Worm (Caenorhabditis elegans): ENCODE results near the gene fbxa-76.

fbxa-76 gene

DNA sequence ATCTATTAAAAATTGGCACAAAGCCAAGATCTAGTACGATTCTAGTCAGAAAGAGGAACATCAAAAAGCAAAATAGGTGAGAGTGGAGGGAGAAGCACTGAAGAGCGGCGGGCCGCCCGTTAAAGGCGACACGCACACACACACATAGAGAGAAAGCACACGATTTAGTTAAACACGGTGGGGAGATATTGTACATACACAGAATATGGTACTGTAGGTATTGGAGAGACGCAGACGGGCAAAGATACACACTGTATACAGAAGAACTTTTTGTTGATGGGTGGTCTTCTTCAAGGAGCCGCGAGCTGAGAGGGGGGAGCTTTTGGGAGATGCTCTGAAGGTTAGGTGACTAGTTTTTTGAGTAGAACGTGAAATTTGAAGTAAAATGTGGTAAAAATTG, 22.7 kb downstream of the fbxa-76 start (continued):
- peak; percentile 19 for TF ChIP-seq nhr-20 (tag; optimal IDR thresholded peaks at IDR 0.05)
- TF ChIP-seq efl-1 (optimal IDR thresholded peaks at IDR 0.05) = no peak
- TF ChIP-seq efl-1 (GFP tag; optimal IDR thresholded peaks at IDR 0.05 in 1 of 2) = peak in 1 of 2 experiments; percentile 74

DNA sequence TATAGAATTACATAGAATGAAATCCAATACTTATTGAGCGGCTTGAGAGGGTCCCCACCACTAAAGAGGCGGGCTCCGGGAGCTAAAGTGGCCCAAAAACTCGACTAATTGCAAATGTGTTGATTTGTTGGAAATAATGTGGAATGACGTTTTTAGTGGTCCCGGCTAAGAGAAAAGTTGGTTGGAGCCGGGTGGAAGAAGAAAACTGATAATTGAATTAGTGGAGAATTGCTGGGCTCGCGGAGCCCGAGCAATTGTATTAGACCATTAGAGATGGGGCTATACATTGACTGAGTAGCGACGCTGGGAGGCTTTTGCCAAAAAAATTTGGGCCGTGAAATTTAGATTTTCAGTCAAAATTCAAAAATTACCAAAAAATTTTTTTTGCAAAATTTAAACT, 23.4 kb downstream of the fbxa-76 start:
- TF ChIP-seq ceh-8 (GFP tag; optimal IDR thresholded peaks at IDR 0.05) = peak; percentile 76
- no peak for TF ChIP-seq efl-1 (optimal IDR thresholded peaks at IDR 0.05)
- TF ChIP-seq efl-1 (GFP tag; optimal IDR thresholded peaks at IDR 0.05 in 1 of 2) = peak in 1 of 2 experiments; percentile 42
- peak; percentile 47 for TF ChIP-seq lin-14 (GFP tag; optimal IDR thresholded peaks at IDR 0.05)
- TF ChIP-seq ets-5 (GFP tag; IDR thresholded peaks at IDR 0.05) = no peak

DNA sequence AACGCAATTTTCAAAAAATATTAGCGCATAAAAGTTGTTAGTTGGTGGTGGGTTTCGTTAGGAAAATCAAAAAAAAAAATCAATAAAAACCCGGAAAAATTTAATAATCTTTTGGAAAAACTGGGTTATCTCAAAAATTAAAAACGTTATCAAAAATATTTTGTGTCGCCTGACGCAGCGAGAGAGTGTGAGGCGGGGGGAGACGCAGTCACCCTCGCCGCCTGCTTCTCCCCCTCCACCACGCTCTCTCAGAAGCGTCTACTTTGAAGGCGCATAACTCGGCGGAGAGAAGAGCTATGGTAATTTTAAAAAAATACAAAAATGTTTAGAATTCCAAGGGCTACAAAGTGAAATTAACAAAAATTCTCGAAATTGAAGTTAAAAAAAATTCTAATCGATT, 23.8 kb downstream of the fbxa-76 start:
- TF ChIP-seq elt-2 (tag; optimal IDR thresholded peaks at IDR 0.05) (peak; percentile 69), unc-30 (tag; optimal IDR thresholded peaks at IDR 0.05) (no peak), pag-3 (tag; optimal IDR thresholded peaks at IDR 0.05; ENCODE audit: borderline replicate concordance, insufficient read depth) (no peak), nhr-77 (tag; optimal IDR thresholded peaks at IDR 0.05) (no peak), elt-3 (tag; optimal IDR thresholded peaks at IDR 0.05) (no peak), sox-4 (tag; optimal IDR thresholded peaks at IDR 0.05) (no peak)

DNA sequence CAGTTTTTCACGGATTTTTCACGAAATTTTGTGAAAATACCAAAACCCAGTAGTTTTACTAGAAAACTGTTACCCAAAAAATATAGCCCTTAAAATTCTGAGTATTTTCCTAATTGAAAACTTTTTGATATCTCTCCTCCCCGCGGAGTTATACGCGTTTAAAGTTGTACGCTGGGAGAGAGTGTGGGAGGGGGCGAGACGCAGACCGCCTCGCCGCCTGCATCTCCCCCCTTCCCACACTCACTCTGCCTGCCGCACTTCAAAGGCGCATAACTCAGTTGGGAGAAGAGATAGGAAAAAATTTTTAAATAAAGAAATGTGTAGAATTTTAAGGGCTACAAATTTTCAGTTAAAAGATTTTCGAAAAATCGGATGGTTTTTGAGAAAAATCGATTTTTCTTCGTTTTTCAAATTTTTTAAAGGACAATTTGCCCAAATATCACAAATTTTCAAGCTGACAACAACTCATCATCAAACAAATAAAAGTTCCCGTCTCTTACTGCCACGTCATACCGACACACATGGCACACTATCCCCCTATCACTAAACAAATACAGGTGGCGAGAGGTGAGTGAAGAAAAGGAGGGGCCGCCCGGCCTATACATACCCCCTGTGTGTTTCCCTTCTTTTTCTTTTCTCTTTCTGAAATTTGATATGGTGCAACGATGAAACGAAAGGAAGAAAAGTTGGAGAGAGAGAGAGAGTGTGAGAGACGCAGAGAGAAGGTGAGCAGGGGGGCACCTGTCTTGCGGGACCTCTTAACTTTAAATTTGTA, 25.5 kb downstream of the fbxa-76 start:
- TF ChIP-seq dpl-1 (GFP tag; optimal IDR thresholded peaks at IDR 0.05) = no peak
- no peak for TF ChIP-seq C34B4.2 (tag; optimal IDR thresholded peaks at IDR 0.05)
- TF ChIP-seq lin-14 (GFP tag; optimal IDR thresholded peaks at IDR 0.05) = peak; percentile 27
- TF ChIP-seq lsy-2 (tag; optimal IDR thresholded peaks at IDR 0.05) = peak in 1 of 2 experiments; percentile 18
- TF ChIP-seq nhr-20 (tag; optimal IDR thresholded peaks at IDR 0.05) = peak; percentile 21
- TF ChIP-seq irx-1 (tag; optimal IDR thresholded peaks at IDR 0.05) = no peak
- TF ChIP-seq unc-130 (tag; optimal IDR thresholded peaks at IDR 0.05) = no peak
- peak in 1 of 2 experiments; percentile 46 for TF ChIP-seq mdl-1 (tag; optimal IDR thresholded peaks at IDR 0.05)
- peak; percentile 6 for TF ChIP-seq nhr-77 (tag; optimal IDR thresholded peaks at IDR 0.05)
- peak; percentile 24 for TF ChIP-seq elt-2 (tag; optimal IDR thresholded peaks at IDR 0.05)
- TF ChIP-seq C04F5.9 (tag; optimal IDR thresholded peaks at IDR 0.05) = no peak
- TF ChIP-seq lin-13 (GFP tag; optimal IDR thresholded peaks at IDR 0.05) = peak; percentile 10
- peak in 1 of 2 experiments; percentile 16 for TF ChIP-seq lin-35 (GFP tag; optimal IDR thresholded peaks at IDR 0.05)
- TF ChIP-seq nhr-71 (tag; optimal IDR thresholded peaks at IDR 0.05) = peak; percentile 28
- peak; percentile 16 for TF ChIP-seq jun-1 (tag; optimal IDR thresholded peaks at IDR 0.05)

DNA sequence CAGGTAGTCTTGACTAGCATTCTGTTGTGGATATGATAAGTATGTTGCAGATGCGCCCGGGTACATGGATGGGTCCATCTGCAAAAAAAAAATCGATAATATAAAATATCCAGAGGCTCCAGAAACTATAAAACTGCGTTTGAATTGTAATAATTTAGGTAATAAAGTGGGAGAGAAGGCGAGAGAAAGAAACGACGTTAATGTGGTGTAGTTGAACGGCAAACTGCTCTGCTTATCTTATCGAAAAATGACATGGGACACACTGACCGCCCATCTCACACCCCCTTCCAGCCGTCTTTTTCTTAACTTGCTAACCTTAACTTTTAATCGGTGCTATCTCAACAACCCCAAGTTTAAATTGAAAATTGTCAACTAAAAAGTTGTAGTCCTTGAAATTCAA, 27.0 kb downstream of the fbxa-76 start:
- TF ChIP-seq C16A3.4 (tag; optimal IDR thresholded peaks at IDR 0.05) = no peak
- TF ChIP-seq elt-2 (tag; optimal IDR thresholded peaks at IDR 0.05) = peak; percentile 15

DNA sequence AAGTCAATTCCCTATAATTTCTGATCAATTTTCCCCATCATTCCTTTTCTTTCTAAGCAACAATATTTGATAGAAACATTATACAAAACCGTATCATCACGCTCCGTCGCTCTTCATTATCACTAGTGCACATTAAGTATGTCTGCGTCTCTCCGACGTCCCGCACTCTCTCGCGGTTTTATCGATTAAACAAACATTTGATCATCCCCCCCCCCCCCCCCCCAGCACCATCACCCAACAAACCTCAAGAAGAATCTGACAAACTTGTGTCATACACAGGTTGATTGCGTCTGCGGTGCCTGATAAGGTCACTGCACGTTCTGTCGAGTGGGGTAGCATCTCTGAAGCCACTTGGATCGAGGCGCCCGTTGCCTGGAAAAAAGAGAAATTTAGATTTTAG, 28.9 kb downstream of the fbxa-76 start:
- TF ChIP-seq ceh-63 (GFP tag; optimal IDR thresholded peaks at IDR 0.05) (no peak), efl-1 (optimal IDR thresholded peaks at IDR 0.05) (no peak), efl-1 (GFP tag; optimal IDR thresholded peaks at IDR 0.05 in 1 of 2) (peak in 1 of 2 experiments; percentile 83), hpl-2 (GFP tag; optimal IDR thresholded peaks at IDR 0.05) (no peak), isw-1 (GFP tag; IDR thresholded peaks at IDR 0.05) (no peak), lin-14 (GFP tag; optimal IDR thresholded peaks at IDR 0.05) (peak; percentile 30), irx-1 (tag; optimal IDR thresholded peaks at IDR 0.05) (no peak), efl-3 (GFP tag; optimal IDR thresholded peaks at IDR 0.05) (no peak), elt-2 (tag; optimal IDR thresholded peaks at IDR 0.05) (peak; percentile 61), nhr-12 (tag; optimal IDR thresholded peaks at IDR 0.05) (no peak), ceh-82 (tag; optimal IDR thresholded peaks at IDR 0.05) (no peak), dpl-1 (GFP tag; optimal IDR thresholded peaks at IDR 0.05) (no peak)

Data from whole organism, L1 larva.